Worm (Caenorhabditis elegans) whole organism, dauer: Measurements from ENCODE around the gene shw-3.

Source experiments
- unc-62 ChIP-seq: sonication (generic microtip); optimal IDR thresholded peaks from 2 replicates; lab custom pipeline; 2017; ENCODE audit warnings: missing biosample characterization, missing genetic modification reagents, missing genetic modification characterization

Gene shw-3

ce11 chrV:12967110-12967509 is 19.9 kb downstream of the shw-3 start, which contains the start of gene R186.3:
Gene R186.3 (minus strand): TSS chrV:12967210.
- no peak for TF ChIP-seq unc-62 (GFP tag; lab: Kevin White, UChicago)

ce11 chrV:12964076-12964475 is 22.9 kb downstream of the shw-3 start, which contains the start of gene srd-35:
Gene srd-35 (plus strand): TSS chrV:12964376.
- TF ChIP-seq unc-62 (GFP tag; lab: Kevin White, UChicago): no peak

- no peak for TF ChIP-seq unc-62 (GFP tag; lab: Kevin White, UChicago)
These were observed 23.8 kb downstream of the shw-3 start, which contains the start of gene hrg-9 for ce11 chrV:12963192-12963591. Gene hrg-9 (minus strand): TSS chrV:12963343.

- TF ChIP-seq unc-62 (GFP tag; lab: Kevin White, UChicago): no peak
These were observed 25.8 kb downstream of the shw-3 start, which contains the start of gene mpst-7 for ce11 chrV:12961085-12961560. Gene mpst-7 (minus strand): TSS chrV:12961135.

ce11 chrV:12954261-12954660 is 32.7 kb downstream of the shw-3 start:
- no peak for TF ChIP-seq unc-62 (GFP tag; lab: Kevin White, UChicago)

ce11 chrV:12953702-12954101 is 33.3 kb downstream of the shw-3 start, which contains the start of gene eif-3.K:
Gene eif-3.K (plus strand): TSS chrV:12954002.
- no peak for TF ChIP-seq unc-62 (GFP tag; lab: Kevin White, UChicago)

- no peak for TF ChIP-seq unc-62 (GFP tag; lab: Kevin White, UChicago)
These were observed 34.7 kb downstream of the shw-3 start, which contains the start of gene pqn-68 for ce11 chrV:12952287-12952686. Gene pqn-68 (plus strand): TSS chrV:12952636.

- no peak for TF ChIP-seq unc-62 (GFP tag; lab: Kevin White, UChicago)
These were observed 36.0 kb downstream of the shw-3 start, which contains the start of the genes T16G1.9 and T16G1.18 for ce11 chrV:12950812-12951528. Gene T16G1.9 (minus strand): TSS chrV:12950862. Gene T16G1.18 (plus strand): TSS chrV:12951304.

ce11 chrV:12949607-12950006 is 37.4 kb downstream of the shw-3 start, which contains the start of gene T16G1.13:
Gene T16G1.13 (plus strand): TSS chrV:12949907.
- no peak for TF ChIP-seq unc-62 (GFP tag; lab: Kevin White, UChicago)

ce11 chrV:12944775-12945174 is 42.2 kb downstream of the shw-3 start, which contains the start of gene grl-2:
Gene grl-2 (plus strand): TSS chrV:12945075.
- no peak for TF ChIP-seq unc-62 (GFP tag; lab: Kevin White, UChicago)

ce11 chrV:12944229-12944628 is 42.7 kb downstream of the shw-3 start, which contains the start of gene T16G1.3:
Gene T16G1.3 (minus strand): TSS chrV:12944329.
- no peak for TF ChIP-seq unc-62 (GFP tag; lab: Kevin White, UChicago)

ce11 chrV:12943399-12943798 is 43.6 kb downstream of the shw-3 start:
- TF ChIP-seq unc-62 (GFP tag; lab: Kevin White, UChicago): no peak

ce11 chrV:12941797-12942474 is 45.0 kb downstream of the shw-3 start, which contains the start of gene T16G1.4:
Gene T16G1.4 (minus strand): TSS chrV:12941847.
- no peak for TF ChIP-seq unc-62 (GFP tag; lab: Kevin White, UChicago)

ce11 chrV:12939434-12939833 is 47.5 kb downstream of the shw-3 start, which contains the start of gene T16G1.5:
Gene T16G1.5 (minus strand): TSS chrV:12939552.
- TF ChIP-seq unc-62 (GFP tag; lab: Kevin White, UChicago): no peak

- no peak for TF ChIP-seq unc-62 (GFP tag; lab: Kevin White, UChicago)
These were observed 49.9 kb downstream of the shw-3 start, which contains the start of gene T16G1.6 for ce11 chrV:12937098-12937497. Gene T16G1.6 (minus strand): TSS chrV:12937174.

- TF ChIP-seq unc-62 (GFP tag; lab: Kevin White, UChicago): no peak
These were observed 52.0 kb downstream of the shw-3 start, which contains the start of gene T16G1.7 for ce11 chrV:12934976-12935375. Gene T16G1.7 (minus strand): TSS chrV:12935112.
